Fruit fly (Drosophila melanogaster): ENCODE measurements around the gene CG14810.

CG14810 gene

DNA sequence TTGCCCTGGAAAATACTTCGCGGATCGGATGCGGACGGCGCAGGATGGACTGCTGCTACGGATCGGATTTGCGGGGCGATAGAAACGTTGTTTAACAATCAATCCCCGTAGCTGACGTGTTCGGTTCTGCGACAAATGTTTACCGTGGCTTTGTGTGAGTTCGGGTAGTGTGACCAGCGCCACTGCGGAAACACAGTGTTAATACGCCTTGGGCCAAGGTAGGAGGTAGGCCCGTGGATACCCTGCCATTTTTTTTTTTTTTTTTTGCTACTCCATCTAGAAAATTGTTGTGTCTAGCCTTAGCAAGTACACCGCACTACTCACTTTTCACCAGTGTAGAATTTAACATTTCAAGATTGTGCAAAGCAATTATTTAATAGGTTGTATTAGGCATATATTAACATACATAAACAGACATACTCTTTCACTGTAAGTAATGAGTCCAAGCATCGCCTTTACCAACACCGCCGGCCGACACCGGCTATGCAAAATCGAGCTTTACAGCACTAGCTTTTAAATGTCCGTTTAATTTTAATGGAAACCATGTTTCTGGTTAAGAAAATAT lies 41.6 kb upstream of the CG14810 start, which contains the start of gene deltaCOP (continued):
- peak; percentile 32 for TF ChIP-seq salm (tag; optimal IDR thresholded peaks at IDR 0.05)
- peak; percentile 82 for TF ChIP-seq Xrp1 (GFP tag; IDR thresholded peaks at IDR 0.05)
- TF ChIP-seq C15 (GFP tag; IDR thresholded peaks at IDR 0.05) = 0 out of 3 replicates have a peak, but pooled peaks have one; percentile 50
- peak; percentile 92 for TF ChIP-seq gro (GFP tag; optimal IDR thresholded peaks at IDR 0.05)
- TF ChIP-seq MESR4 (GFP tag; optimal IDR thresholded peaks at IDR 0.05) = peak; percentile 76
- TF ChIP-seq sna (GFP tag; IDR thresholded peaks at IDR 0.05; ENCODE audit: partially characterized antibody) = no peak
- no peak for TF ChIP-seq Poxn (GFP tag; IDR thresholded peaks at IDR 0.05)
- peak; percentile 80 for TF ChIP-seq CG13123 (GFP tag; optimal IDR thresholded peaks at IDR 0.05)
- TF ChIP-seq so (GFP tag; IDR thresholded peaks at IDR 0.05) = peak; percentile 84; the same call in 2 of the 3 replicates
- TF ChIP-seq CG14710 (tag; optimal IDR thresholded peaks at IDR 0.05) = peak; percentile 64
- TF ChIP-seq CG10209 (GFP tag; optimal IDR thresholded peaks at IDR 0.05) = peak; percentile 83
- TF ChIP-seq CG13287 (GFP tag; IDR thresholded peaks at IDR 0.05; ENCODE audit: partially characterized antibody) = peak; percentile 58; the same call in 1 of the 2 replicates
- peak; percentile 24; the same call in 1 of the 2 replicates for TF ChIP-seq Ravus (GFP tag; IDR thresholded peaks at IDR 0.05)
- TF ChIP-seq Usf (GFP tag; optimal IDR thresholded peaks at IDR 0.05) = peak; percentile 47
- peak; percentile 61 for TF ChIP-seq tup (GFP tag; optimal IDR thresholded peaks at IDR 0.05)
- TF ChIP-seq vnd (GFP tag; IDR thresholded peaks at IDR 0.05; ENCODE audit: partially characterized antibody) = no peak
- TF ChIP-seq ase (GFP tag; IDR thresholded peaks at IDR 0.05) = peak; percentile 74; the same call in 2 of the 3 replicates
- peak; percentile 86 for TF ChIP-seq Gug (GFP tag; IDR thresholded peaks at IDR 0.05)
- TF ChIP-seq CG3407 (GFP tag; optimal IDR thresholded peaks at IDR 0.05) = peak; percentile 62
- TF ChIP-seq trem (tag; optimal IDR thresholded peaks at IDR 0.05) = peak; percentile 45
- TF ChIP-seq CG8089 (GFP tag; optimal IDR thresholded peaks at IDR 0.05) = peak; percentile 88
- TF ChIP-seq CG4424 (GFP tag; optimal IDR thresholded peaks at IDR 0.05) = peak; percentile 85
- peak; percentile 100 for TF ChIP-seq D19A (tag; optimal IDR thresholded peaks at IDR 0.05)
- TF ChIP-seq CG1602 (GFP tag; optimal IDR thresholded peaks at IDR 0.05) = peak; percentile 84
- TF ChIP-seq tx (GFP tag; optimal IDR thresholded peaks at IDR 0.05) = peak; percentile 92
- peak; percentile 91 for TF ChIP-seq bab2 (GFP tag; optimal IDR thresholded peaks at IDR 0.05)
- TF ChIP-seq unpg (GFP tag; optimal IDR thresholded peaks at IDR 0.05) = peak; percentile 79
- TF ChIP-seq ssp (GFP tag; IDR thresholded peaks at IDR 0.05) = peak; percentile 74
- peak; percentile 90 for TF ChIP-seq CG12659 (GFP tag; optimal IDR thresholded peaks at IDR 0.05)
- TF ChIP-seq unc-4 (GFP tag; IDR thresholded peaks at IDR 0.05; ENCODE audit: partially characterized antibody) = no peak
- TF ChIP-seq CG4854 (GFP tag; optimal IDR thresholded peaks at IDR 0.05) = peak; percentile 46
- TF ChIP-seq pho (GFP tag; optimal IDR thresholded peaks at IDR 0.05) = peak; percentile 94
- TF ChIP-seq CG7963 (GFP tag; IDR thresholded peaks at IDR 0.05; ENCODE audit: partially characterized antibody) = no peak
- TF ChIP-seq D (optimal IDR thresholded peaks at IDR 0.05) = peak; percentile 38
- no peak for TF ChIP-seq D (GFP tag; optimal IDR thresholded peaks at IDR 0.05)
- TF ChIP-seq chm (GFP tag; IDR thresholded peaks at IDR 0.05) = 0 out of 2 replicates have a peak, but pooled peaks have one; percentile 29
- TF ChIP-seq BEAF-32 (GFP tag; optimal IDR thresholded peaks at IDR 0.05) = peak; percentile 32
- peak; percentile 73 for TF ChIP-seq fd96Cb (tag; optimal IDR thresholded peaks at IDR 0.05)
- TF ChIP-seq CG14667 (GFP tag; IDR thresholded peaks at IDR 0.05) = peak; percentile 62
- no peak for TF ChIP-seq tap (tag; optimal IDR thresholded peaks at IDR 0.05)
- peak; percentile 70 for TF ChIP-seq HLH3B (GFP tag; IDR thresholded peaks at IDR 0.05)
- TF ChIP-seq Nf-YA (GFP tag; IDR thresholded peaks at IDR 0.05) = no peak
- TF ChIP-seq al (GFP tag; IDR thresholded peaks at IDR 0.05) = peak; percentile 88
- peak; percentile 26; the same call in 1 of the 2 replicates for TF ChIP-seq peb (GFP tag; IDR thresholded peaks at IDR 0.05)
- peak; percentile 72 for TF ChIP-seq Ada2b (GFP tag; IDR thresholded peaks at IDR 0.05)
- TF ChIP-seq Fer3 (tag; optimal IDR thresholded peaks at IDR 0.05) = peak; percentile 64
- TF ChIP-seq CG7556 (GFP tag; optimal IDR thresholded peaks at IDR 0.05) = peak; percentile 77
- TF ChIP-seq onecut (GFP tag; IDR thresholded peaks at IDR 0.05) = peak; percentile 56
- peak; percentile 45 for TF ChIP-seq Adf1 (GFP tag; IDR thresholded peaks at IDR 0.05)
- peak; percentile 86 for TF ChIP-seq pnt (GFP tag; optimal IDR thresholded peaks at IDR 0.05)

All from whole organism, embryonic.